Worm (Caenorhabditis elegans): ENCODE data around the gene emc-5.

ce11 chrII:11512921-11513320 is 16.3 kb downstream of the emc-5 start:
- TF ChIP-seq lin-11 (tag; optimal IDR thresholded peaks at IDR 0.05) = no peak
- TF ChIP-seq unc-62 (GFP tag; optimal IDR thresholded peaks at IDR 0.05) = no peak
- TF ChIP-seq skn-1 (tag; optimal IDR thresholded peaks at IDR 0.05) = no peak
- no peak for TF ChIP-seq egl-27 (tag; optimal IDR thresholded peaks at IDR 0.05)
- TF ChIP-seq mdl-1 (tag; optimal IDR thresholded peaks at IDR 0.05) = no peak
- no peak for TF ChIP-seq nhr-237 (tag; optimal IDR thresholded peaks at IDR 0.05)

All from whole organism, L2 larva.